Fruit fly (Drosophila melanogaster): Measurements from ENCODE around the gene RpL34a.

Gene RpL34a

dm6 chr3R:26030562-26030961 is 28.5 kb downstream of the RpL34a start (continued):
- TF ChIP-seq CG3847 (GFP tag; IDR thresholded peaks at IDR 0.05), result no peak
- TF ChIP-seq tll (GFP tag; optimal IDR thresholded peaks at IDR 0.05), result peak in 1 of 2 experiments; percentile 91
- TF ChIP-seq odd (GFP tag; optimal IDR thresholded peaks at IDR 0.05), result peak; percentile 64
- 0 out of 3 replicates have a peak, but pooled peaks have one; percentile 33 for TF ChIP-seq sr (GFP tag; IDR thresholded peaks at IDR 0.05)
- TF ChIP-seq gcm (GFP tag; optimal IDR thresholded peaks at IDR 0.05), result peak; percentile 21
- TF ChIP-seq Deaf1 (tag; optimal IDR thresholded peaks at IDR 0.05), result peak; percentile 37
- TF ChIP-seq kah (GFP tag; optimal IDR thresholded peaks at IDR 0.05), result peak; percentile 64
- peak; percentile 54 for TF ChIP-seq Kr (GFP tag; optimal IDR thresholded peaks at IDR 0.05)
- peak; percentile 47 for TF ChIP-seq grn (GFP tag; optimal IDR thresholded peaks at IDR 0.05)
- TF ChIP-seq CG10321 (GFP tag; IDR thresholded peaks at IDR 0.05), result no peak
- TF ChIP-seq cg (GFP tag; optimal IDR thresholded peaks at IDR 0.05), result peak; percentile 78
- TF ChIP-seq CG2199 (GFP tag; IDR thresholded peaks at IDR 0.05), result peak; percentile 57; the same call in 1 of the 3 replicates
- TF ChIP-seq chm (GFP tag; IDR thresholded peaks at IDR 0.05), result peak; percentile 44; the same call in 1 of the 2 replicates
- TF ChIP-seq peb (GFP tag; IDR thresholded peaks at IDR 0.05), result no peak
- TF ChIP-seq cad (GFP tag; optimal IDR thresholded peaks at IDR 0.05), result peak; percentile 47
- no peak for TF ChIP-seq CG1024 (GFP tag; IDR thresholded peaks at IDR 0.05)
- TF ChIP-seq twi (tag; optimal IDR thresholded peaks at IDR 0.05), result peak; percentile 79
- peak; percentile 75 for TF ChIP-seq pros (GFP tag; optimal IDR thresholded peaks at IDR 0.05)
- TF ChIP-seq HLHmδ (GFP tag; optimal IDR thresholded peaks at IDR 0.05), result peak; percentile 80
- TF ChIP-seq zen (tag; optimal IDR thresholded peaks at IDR 0.05), result peak; percentile 97
- no peak for TF ChIP-seq aop (GFP tag; IDR thresholded peaks at IDR 0.05)

- no peak for TF ChIP-seq HLHmδ (GFP tag; optimal IDR thresholded peaks at IDR 0.05)
- no peak for TF ChIP-seq Optix (GFP tag; IDR thresholded peaks at IDR 0.05)
- no peak for TF ChIP-seq maf-S (GFP tag; optimal IDR thresholded peaks at IDR 0.05)
- TF ChIP-seq CG4854 (GFP tag; optimal IDR thresholded peaks at IDR 0.05), result no peak
- TF ChIP-seq CG2129 (GFP tag; IDR thresholded peaks at IDR 0.05; ENCODE audit: partially characterized antibody), result no peak
- TF ChIP-seq tll (GFP tag; optimal IDR thresholded peaks at IDR 0.05), result peak in 1 of 2 experiments; percentile 4
- no peak for TF ChIP-seq CG16863 (GFP tag; optimal IDR thresholded peaks at IDR 0.05)
- no peak for TF ChIP-seq pita (GFP tag; optimal IDR thresholded peaks at IDR 0.05)
- TF ChIP-seq gro (GFP tag; optimal IDR thresholded peaks at IDR 0.05), result no peak
- TF ChIP-seq CG12744 (GFP tag; optimal IDR thresholded peaks at IDR 0.05), result no peak
- no peak for TF ChIP-seq luna (GFP tag; optimal IDR thresholded peaks at IDR 0.05)
- no peak for TF ChIP-seq wor (GFP tag; IDR thresholded peaks at IDR 0.05)
- TF ChIP-seq jumu (GFP tag; optimal IDR thresholded peaks at IDR 0.05), result no peak
- peak; percentile 46 for TF ChIP-seq Kr (GFP tag; optimal IDR thresholded peaks at IDR 0.05)
- TF ChIP-seq CG4360 (GFP tag; IDR thresholded peaks at IDR 0.05), result no peak
- peak; percentile 72 for TF ChIP-seq crol (GFP tag; IDR thresholded peaks at IDR 0.05)
- no peak for TF ChIP-seq CG4730 (GFP tag; IDR thresholded peaks at IDR 0.05)
- no peak for TF ChIP-seq CG6654 (GFP tag; optimal IDR thresholded peaks at IDR 0.05)
- no peak for TF ChIP-seq CG7786 (GFP tag; optimal IDR thresholded peaks at IDR 0.05)
- TF ChIP-seq CG4617 (GFP tag; optimal IDR thresholded peaks at IDR 0.05; ENCODE audit: borderline replicate concordance), result no peak
- TF ChIP-seq CG7556 (GFP tag; optimal IDR thresholded peaks at IDR 0.05), result no peak
- TF ChIP-seq Pdp1 (GFP tag; optimal IDR thresholded peaks at IDR 0.05), result no peak
- no peak for TF ChIP-seq CG10654 (GFP tag; optimal IDR thresholded peaks at IDR 0.05)
- TF ChIP-seq CG9797 (GFP tag; optimal IDR thresholded peaks at IDR 0.05), result no peak
- no peak for TF ChIP-seq sens-2 (GFP tag; IDR thresholded peaks at IDR 0.05)
- TF ChIP-seq CG7987 (GFP tag; optimal IDR thresholded peaks at IDR 0.05), result no peak
- no peak for TF ChIP-seq sqz (GFP tag; optimal IDR thresholded peaks at IDR 0.05)
- TF ChIP-seq zen (tag; optimal IDR thresholded peaks at IDR 0.05), result peak; percentile 25
- no peak for TF ChIP-seq CG31224 (GFP tag; IDR thresholded peaks at IDR 0.05)
- peak; percentile 84 for TF ChIP-seq twi (tag; optimal IDR thresholded peaks at IDR 0.05)
- TF ChIP-seq ind (GFP tag; optimal IDR thresholded peaks at IDR 0.05), result no peak
- no peak for TF ChIP-seq CG7963 (GFP tag; IDR thresholded peaks at IDR 0.05; ENCODE audit: partially characterized antibody)
- TF ChIP-seq CG13296 (GFP tag; optimal IDR thresholded peaks at IDR 0.05), result no peak
- no peak for TF ChIP-seq vfl (GFP tag; optimal IDR thresholded peaks at IDR 0.05)
- peak; percentile 35 for TF ChIP-seq CG15479 (GFP tag; optimal IDR thresholded peaks at IDR 0.05)
Observed at dm6 chr3R:26027903-26028302, 31.2 kb downstream of the RpL34a start.
